Fruit fly (Drosophila melanogaster) whole organism, pupa: ENCODE measurements around the gene CG43082.
A peak's percentile ranks its signal among the peaks of the same experiment; 100 is the strongest.

Experiments used
- CG10348 ChIP-seq: fragments of 200-800 bp; sonication (Bioruptor generic); IDR thresholded peaks from 2 replicates; pipeline ENCODE4 v1.3.6; 2022; ENCODE audit warnings: missing biosample characterization, missing genetic modification characterization
- CG12605 ChIP-seq: fragments of 200-800 bp; sonication (Bioruptor generic); IDR thresholded peaks from 2 replicates; pipeline ENCODE4 v1.3.6; 2022; ENCODE audit warnings: missing biosample characterization, missing genetic modification characterization
- CG13204 ChIP-seq: fragments of 200-800 bp; sonication (Bioruptor generic); optimal IDR thresholded peaks from 2 replicates; lab custom pipeline; 2018; ENCODE audit warnings: missing biosample characterization, mild to moderate bottlenecking, missing genetic modification characterization, moderate library complexity
- CG14655 ChIP-seq: fragments of 200-800 bp; sonication (Bioruptor generic); optimal IDR thresholded peaks from 3 replicates; lab custom pipeline; 2017; ENCODE audit warnings: mild to moderate bottlenecking, missing biosample characterization, missing genetic modification reagents, missing genetic modification characterization
- CG15710 ChIP-seq: fragments of 200-800 bp; sonication (Bioruptor generic); optimal IDR thresholded peaks from 2 replicates; lab custom pipeline; 2018; ENCODE audit warnings: missing biosample characterization, mild to moderate bottlenecking, missing genetic modification characterization, moderate library complexity
- CG17806 ChIP-seq: fragments of 200-800 bp; sonication (Bioruptor generic); optimal IDR thresholded peaks from 2 replicates; lab custom pipeline; 2018; ENCODE audit warnings: missing biosample characterization, mild to moderate bottlenecking, missing genetic modification characterization, moderate library complexity
- CG32121 ChIP-seq: fragments of 200-800 bp; sonication (Bioruptor generic); IDR thresholded peaks from 2 replicates; pipeline ENCODE4 v1.3.6; 2022; ENCODE audit warnings: missing biosample characterization, missing genetic modification characterization
- CG34367 ChIP-seq: fragments of 200-800 bp; sonication (Bioruptor generic); optimal IDR thresholded peaks from 2 replicates; lab custom pipeline; 2018; ENCODE audit warnings: missing biosample characterization, mild to moderate bottlenecking, missing genetic modification characterization
- CG4496 ChIP-seq: fragments of 200-800 bp; sonication (Bioruptor generic); IDR thresholded peaks from 3 replicates; pipeline ENCODE4 v1.3.6; 2022; ENCODE audit warnings: missing biosample characterization, missing genetic modification characterization
- CG8159 ChIP-seq: fragments of 200-800 bp; sonication (Bioruptor generic); optimal IDR thresholded peaks from 3 replicates; lab custom pipeline; 2018; ENCODE audit warnings: missing biosample characterization, mild to moderate bottlenecking, missing genetic modification characterization, moderate library complexity
- CG8301 ChIP-seq: fragments of 200-800 bp; sonication (Bioruptor generic); optimal IDR thresholded peaks from 2 replicates; lab custom pipeline; 2018; ENCODE audit warnings: missing biosample characterization, mild to moderate bottlenecking, missing genetic modification characterization
- CG9948 ChIP-seq: fragments of 200-800 bp; sonication (Bioruptor generic); optimal IDR thresholded peaks from 2 replicates; lab custom pipeline; 2018; ENCODE audit warnings: missing biosample characterization, mild to moderate bottlenecking, missing genetic modification characterization, moderate library complexity
- D1 ChIP-seq: fragments of 200-800 bp; sonication (Bioruptor generic); optimal IDR thresholded peaks from 2 replicates; lab custom pipeline; 2018; ENCODE audit warnings: missing biosample characterization, mild to moderate bottlenecking, missing genetic modification characterization, moderate library complexity
- EcR ChIP-seq: fragments of 200-800 bp; sonication (Bioruptor generic); optimal IDR thresholded peaks from 3 replicates; lab custom pipeline; 2019; ENCODE audit warnings: missing biosample characterization, missing genetic modification characterization, mild to moderate bottlenecking, moderate library complexity, missing genetic modification reagents
- Ets98B ChIP-seq: fragments of 200-800 bp; sonication (Bioruptor generic); IDR thresholded peaks from 2 replicates; pipeline ENCODE4 v1.3.6; 2022; ENCODE audit warnings: missing biosample characterization, missing genetic modification characterization
- Pif1A ChIP-seq: fragments of 200-800 bp; sonication (Bioruptor generic); optimal IDR thresholded peaks from 3 replicates; lab custom pipeline; 2016; ENCODE audit warnings: missing biosample characterization, missing genetic modification characterization
- Pif1B ChIP-seq: fragments of 200-800 bp; sonication (Bioruptor generic); optimal IDR thresholded peaks from 3 replicates; lab custom pipeline; 2016; ENCODE audit warnings: missing biosample characterization, missing genetic modification characterization
- Snoo ChIP-seq: fragments of 200-800 bp; sonication (Bioruptor generic); optimal IDR thresholded peaks from 3 replicates; lab custom pipeline; 2017; ENCODE audit warnings: missing biosample characterization, mild to moderate bottlenecking, missing genetic modification characterization, inconsistent platforms
- fd96Ca ChIP-seq: fragments of 200-800 bp; sonication (Bioruptor generic); IDR thresholded peaks from 3 replicates; pipeline ENCODE4 v1.3.6; 2022; ENCODE audit warnings: missing biosample characterization, missing genetic modification characterization
- gl ChIP-seq: fragments of 200-800 bp; sonication (Bioruptor generic); optimal IDR thresholded peaks from 2 replicates; lab custom pipeline; 2018; ENCODE audit warnings: missing biosample characterization, mild to moderate bottlenecking, missing genetic modification characterization
- rn ChIP-seq: fragments of 200-800 bp; sonication (Bioruptor generic); IDR thresholded peaks from 2 replicates; pipeline ENCODE4 v1.3.6; 2022; ENCODE audit warnings: missing biosample characterization, missing genetic modification characterization

Gene CG43082

DNA sequence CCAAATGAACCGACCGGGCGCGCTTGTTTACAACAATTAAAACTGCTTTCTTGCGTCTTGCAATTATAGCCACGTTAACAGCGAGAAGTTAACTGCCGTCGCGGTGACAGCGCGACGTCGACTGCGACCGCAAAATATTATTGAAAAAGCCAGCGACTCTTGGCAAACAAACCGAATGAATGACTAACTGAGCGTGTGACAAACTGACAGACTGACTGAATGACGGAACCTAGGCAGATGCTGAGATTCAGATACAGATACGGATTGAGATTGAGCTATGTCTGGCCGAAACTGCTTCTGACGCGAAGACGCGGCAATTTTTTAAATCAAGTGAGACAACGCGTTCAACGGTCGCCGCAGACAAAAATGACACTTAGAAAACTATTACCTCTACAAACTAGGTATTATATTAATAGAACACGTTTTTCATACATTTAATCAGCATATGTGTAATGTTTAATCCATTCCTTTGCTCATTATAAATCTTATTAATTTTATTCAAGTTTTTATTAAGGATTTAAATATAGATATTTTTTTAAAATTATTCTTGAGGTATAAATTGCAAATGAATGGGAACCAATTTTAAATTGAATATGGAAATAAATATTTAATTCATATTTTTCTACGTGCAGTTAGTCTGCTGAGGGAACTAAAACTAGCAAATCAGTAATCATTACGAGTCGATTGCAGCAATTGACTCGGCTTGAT is 27.1 kb upstream of the CG43082 start:
- TF ChIP-seq D1 (no peak), Ets98B (no peak), CG13204 (GFP tag; lab: Kevin White, UChicago) (no peak), CG8159 (tag; lab: Kevin White, UChicago) (no peak), CG17806 (tag; lab: Kevin White, UChicago) (no peak), CG10348 (GFP tag; lab: Robert Waterston, UW) (no peak), CG4496 (GFP tag; lab: Robert Waterston, UW) (no peak), rn (no peak), fd96Ca (GFP tag; lab: Robert Waterston, UW) (no peak), Snoo (tag; lab: Kevin White, UChicago) (no peak), CG34367 (tag; lab: Kevin White, UChicago) (no peak), Pif1A (GFP tag; lab: Kevin White, UChicago) (no peak), CG9948 (tag; lab: Kevin White, UChicago) (no peak), CG32121 (GFP tag; lab: Robert Waterston, UW) (no peak), CG8301 (tag; lab: Kevin White, UChicago) (no peak), CG12605 (GFP tag; lab: Robert Waterston, UW) (no peak), CG15710 (tag; lab: Kevin White, UChicago) (no peak), EcR (GFP tag; lab: Kevin White, UChicago) (no peak), Pif1B (GFP tag; lab: Kevin White, UChicago) (no peak)

DNA sequence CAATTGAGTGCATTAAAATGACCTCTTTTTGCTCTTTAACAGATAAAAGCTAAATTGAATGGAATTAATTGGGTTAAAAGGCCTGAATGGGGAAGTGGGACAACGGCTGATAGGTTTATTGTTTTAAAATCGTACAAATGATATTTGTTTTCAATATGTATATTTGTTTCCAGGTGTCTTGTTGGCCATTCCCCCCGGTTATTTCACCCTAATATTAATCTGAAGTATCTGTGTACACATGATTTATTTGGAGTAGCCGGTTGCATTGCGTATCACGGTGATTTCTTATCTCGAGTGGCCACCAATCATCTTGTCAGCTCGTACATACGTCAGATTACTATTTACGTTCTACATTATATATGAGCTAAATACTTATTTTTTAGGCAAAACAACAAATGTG is 25.3 kb upstream of the CG43082 start:
- TF ChIP-seq rn = no peak
- peak; percentile 1 for TF ChIP-seq EcR (GFP tag; lab: Kevin White, UChicago)

DNA sequence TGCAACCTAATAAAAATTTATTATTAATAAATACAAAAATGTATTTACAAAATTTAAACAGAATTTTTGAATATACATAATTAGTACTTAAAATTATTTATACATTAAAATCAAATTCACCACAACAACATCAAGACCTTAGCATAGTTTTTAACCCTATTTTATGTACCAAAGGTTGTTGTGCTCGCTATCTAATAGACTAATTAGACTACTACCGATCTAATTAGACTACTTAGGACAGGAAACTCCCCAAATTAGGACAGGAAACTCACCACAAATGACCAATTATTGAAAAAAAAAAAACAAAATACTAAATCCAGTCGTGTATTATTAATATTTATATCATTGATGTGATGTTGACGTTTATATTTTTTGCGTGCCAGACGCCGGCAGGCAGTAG is 24.7 kb upstream of the CG43082 start:
- TF ChIP-seq CG13204 (GFP tag; lab: Kevin White, UChicago) (no peak), CG4496 (GFP tag; lab: Robert Waterston, UW) (no peak), EcR (GFP tag; lab: Kevin White, UChicago) (no peak)

DNA sequence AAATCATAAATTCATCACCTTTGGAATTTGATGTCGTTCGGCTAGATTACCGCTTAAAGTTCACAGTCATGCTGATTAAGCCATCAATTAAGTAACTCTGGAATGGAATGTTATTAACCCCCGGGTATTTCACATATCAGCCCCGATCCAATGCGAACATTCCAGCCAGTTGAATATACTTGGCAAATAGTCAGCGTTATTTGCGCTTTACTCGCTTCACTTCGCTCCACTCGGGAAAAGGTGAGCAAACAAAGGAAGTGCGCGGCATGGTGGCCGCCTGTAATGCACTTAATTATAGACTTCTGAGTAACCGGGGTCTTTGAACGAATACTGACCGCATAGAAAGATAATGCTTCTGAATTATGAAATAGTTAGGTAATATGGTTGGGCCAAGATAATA is 24.0 kb upstream of the CG43082 start:
- no peak for TF ChIP-seq CG32121 (GFP tag; lab: Robert Waterston, UW)
- TF ChIP-seq fd96Ca (GFP tag; lab: Robert Waterston, UW) = no peak
- peak; percentile 34 for TF ChIP-seq Pif1A (GFP tag; lab: Kevin White, UChicago)
- no peak for TF ChIP-seq Pif1B (GFP tag; lab: Kevin White, UChicago)
- TF ChIP-seq CG8159 (tag; lab: Kevin White, UChicago) = no peak
- TF ChIP-seq Snoo (tag; lab: Kevin White, UChicago) = no peak
- no peak for TF ChIP-seq CG10348 (GFP tag; lab: Robert Waterston, UW)
- no peak for TF ChIP-seq CG4496 (GFP tag; lab: Robert Waterston, UW)
- TF ChIP-seq gl = peak; percentile 36
- no peak for TF ChIP-seq CG8301 (tag; lab: Kevin White, UChicago)
- no peak for TF ChIP-seq D1
- TF ChIP-seq CG9948 (tag; lab: Kevin White, UChicago) = no peak
- TF ChIP-seq EcR (GFP tag; lab: Kevin White, UChicago) = peak; percentile 89
- no peak for TF ChIP-seq CG17806 (tag; lab: Kevin White, UChicago)
- TF ChIP-seq CG14655 (GFP tag; lab: Kevin White, UChicago) = no peak

DNA sequence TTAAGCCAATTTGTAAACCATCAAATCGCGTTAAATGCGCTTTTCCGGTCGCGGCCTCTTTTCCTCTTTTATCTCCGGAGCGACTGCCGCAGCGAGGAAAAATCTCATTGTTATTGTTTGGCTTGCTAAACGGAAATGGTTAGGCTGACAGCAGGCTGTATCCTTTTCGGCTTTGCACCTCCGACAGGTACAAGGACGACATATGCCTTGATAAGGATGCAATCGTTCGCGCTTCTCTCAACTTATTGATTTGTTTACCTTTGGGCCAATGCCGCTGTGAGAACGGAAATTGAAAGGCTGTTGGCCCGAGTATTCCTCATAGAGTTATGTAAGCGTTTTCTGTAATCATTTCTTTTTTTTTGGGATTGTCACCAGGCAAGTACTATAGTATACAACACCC is 23.1 kb upstream of the CG43082 start:
- no peak for TF ChIP-seq CG32121 (GFP tag; lab: Robert Waterston, UW)

DNA sequence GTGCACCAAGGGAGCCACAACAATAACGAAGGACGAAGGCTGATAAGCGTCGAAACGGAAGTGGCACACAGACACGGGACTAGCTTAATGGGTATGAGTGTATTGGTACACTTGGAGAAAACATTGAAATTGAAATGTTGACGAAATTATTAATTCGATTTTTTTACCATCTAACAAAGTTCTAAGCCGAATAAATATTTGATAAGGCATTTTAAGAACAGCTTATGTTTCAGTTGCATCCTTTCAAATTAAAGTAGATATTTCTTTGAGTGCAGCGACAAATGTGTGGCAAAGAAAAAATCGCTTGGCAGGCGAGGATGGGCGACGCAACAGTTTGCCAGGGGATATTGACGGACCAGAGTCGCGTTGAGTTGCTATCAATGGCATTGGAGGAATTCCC is 21.7 kb upstream of the CG43082 start:
- no peak for TF ChIP-seq CG14655 (GFP tag; lab: Kevin White, UChicago)
- no peak for TF ChIP-seq Pif1A (GFP tag; lab: Kevin White, UChicago)
- no peak for TF ChIP-seq Pif1B (GFP tag; lab: Kevin White, UChicago)
- TF ChIP-seq, all 21 proteins: peak for 0

DNA sequence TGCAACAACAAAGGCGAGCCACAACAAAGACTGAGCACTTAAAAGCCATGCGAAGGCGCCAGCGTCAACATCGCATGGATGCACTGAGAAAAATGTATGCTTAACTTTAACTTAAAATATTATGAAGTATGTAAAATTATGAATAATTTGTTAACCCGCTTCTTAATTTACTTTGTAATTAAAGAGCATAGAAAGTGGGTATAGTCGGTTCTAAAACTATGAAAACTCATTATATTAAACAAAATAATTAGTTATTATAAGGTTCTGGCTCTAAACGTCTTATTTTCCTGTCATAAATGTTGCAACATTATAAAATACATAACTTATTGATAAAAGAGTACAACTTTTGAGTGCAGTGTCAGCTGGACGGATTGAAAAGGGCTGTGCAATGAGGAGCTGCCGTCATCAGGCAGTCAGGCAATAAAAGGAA is 20.1 kb upstream of the CG43082 start:
- no peak for TF ChIP-seq CG13204 (GFP tag; lab: Kevin White, UChicago)
- TF ChIP-seq CG9948 (tag; lab: Kevin White, UChicago) = peak; percentile 47
- peak; percentile 51 for TF ChIP-seq CG14655 (GFP tag; lab: Kevin White, UChicago)
- no peak for TF ChIP-seq D1
- TF ChIP-seq CG34367 (tag; lab: Kevin White, UChicago) = no peak
- peak; percentile 11 for TF ChIP-seq Pif1A (GFP tag; lab: Kevin White, UChicago)
- TF ChIP-seq CG15710 (tag; lab: Kevin White, UChicago) = peak; percentile 54
- TF ChIP-seq CG8301 (tag; lab: Kevin White, UChicago) = peak; percentile 45
- no peak for TF ChIP-seq CG32121 (GFP tag; lab: Robert Waterston, UW)
- peak; percentile 28 for TF ChIP-seq Snoo (tag; lab: Kevin White, UChicago)
- TF ChIP-seq CG4496 (GFP tag; lab: Robert Waterston, UW) = 0 out of 3 replicates have a peak, but pooled peaks have one; percentile 21
- TF ChIP-seq CG10348 (GFP tag; lab: Robert Waterston, UW) = no peak
- no peak for TF ChIP-seq rn
- TF ChIP-seq Pif1B (GFP tag; lab: Kevin White, UChicago) = no peak
- TF ChIP-seq Ets98B = no peak
- peak; percentile 81 for TF ChIP-seq CG8159 (tag; lab: Kevin White, UChicago)
- peak; percentile 32 for TF ChIP-seq CG17806 (tag; lab: Kevin White, UChicago)
- 0 out of 2 replicates have a peak, but pooled peaks have one; percentile 7 for TF ChIP-seq CG12605 (GFP tag; lab: Robert Waterston, UW)
- no peak for TF ChIP-seq fd96Ca (GFP tag; lab: Robert Waterston, UW)
- TF ChIP-seq EcR (GFP tag; lab: Kevin White, UChicago) = no peak
- no peak for TF ChIP-seq gl
